Fruit fly (Drosophila melanogaster) whole organism, embryonic: ENCODE measurements around the gene twe.
A peak's percentile ranks its signal among the peaks of the same experiment; 100 is the strongest.

Experiments
- Adf1 ChIP-seq: fragments of 200-800 bp; sonication (Bioruptor generic); IDR thresholded peaks from 2 replicates; pipeline ENCODE4 v1.3.6; 2022; ENCODE audit warnings: missing biosample characterization, missing genetic modification characterization
- Atf-2 ChIP-seq: fragments of 200-800 bp; sonication (Bioruptor generic); optimal IDR thresholded peaks from 2 replicates; lab custom pipeline; 2016; ENCODE audit warnings: missing biosample characterization, missing genetic modification characterization
- CG10462 ChIP-seq: fragments of 200-800 bp; sonication (Bioruptor generic); optimal IDR thresholded peaks from 2 replicates; lab custom pipeline; 2016; ENCODE audit warnings: missing biosample characterization, missing genetic modification characterization
- CG10959 ChIP-seq: fragments of 200-800 bp; sonication (Bioruptor generic); IDR thresholded peaks from 2 replicates; pipeline ENCODE4 v1.3.6; 2022; ENCODE audit warnings: missing biosample characterization, missing genetic modification characterization
- CG11093 ChIP-seq: fragments of 200-800 bp; sonication (Bioruptor generic); IDR thresholded peaks from 3 replicates; pipeline ENCODE4 v1.3.6; 2022; ENCODE audit warnings: missing biosample characterization, missing genetic modification characterization
- CG11560 ChIP-seq: fragments of 200-800 bp; sonication (Bioruptor generic); IDR thresholded peaks from 3 replicates; pipeline ENCODE4 v1.3.6; 2022; ENCODE audit warnings: missing biosample characterization, missing genetic modification characterization
- CG11723 ChIP-seq: fragments of 200-800 bp; sonication (Bioruptor generic); optimal IDR thresholded peaks from 2 replicates; lab custom pipeline; 2017; ENCODE audit warnings: missing biosample characterization, mild to moderate bottlenecking, missing genetic modification characterization
- CG12219 ChIP-seq: fragments of 200-800 bp; sonication (Bioruptor generic); optimal IDR thresholded peaks from 3 replicates; lab custom pipeline; 2018; ENCODE audit warnings: missing biosample characterization, mild to moderate bottlenecking, missing genetic modification characterization
- CG12769 ChIP-seq: fragments of 200-800 bp; sonication (Bioruptor generic); optimal IDR thresholded peaks from 2 replicates; lab custom pipeline; 2019; ENCODE audit warnings: missing biosample characterization, mild to moderate bottlenecking, missing genetic modification characterization, moderate library complexity
- CG12942 ChIP-seq: fragments of 200-800 bp; sonication (Bioruptor generic); optimal IDR thresholded peaks from 3 replicates; lab custom pipeline; 2016; ENCODE audit warnings: missing biosample characterization, missing genetic modification characterization
- CG13296 ChIP-seq: fragments of 200-800 bp; sonication (Bioruptor generic); optimal IDR thresholded peaks from 3 replicates; lab custom pipeline; 2018; ENCODE audit warnings: missing biosample characterization, mild to moderate bottlenecking, missing genetic modification characterization
- CG14965 ChIP-seq: fragments of 200-800 bp; sonication (Bioruptor generic); optimal IDR thresholded peaks from 2 replicates; lab custom pipeline; 2016; ENCODE audit warnings: missing biosample characterization, missing genetic modification characterization, borderline replicate concordance
- CG17359 ChIP-seq: fragments of 200-800 bp; sonication (Bioruptor generic); optimal IDR thresholded peaks from 3 replicates; lab custom pipeline; 2018; ENCODE audit warnings: missing biosample characterization, mild to moderate bottlenecking, missing genetic modification characterization, moderate library complexity
- CG17568 ChIP-seq: fragments of 200-800 bp; sonication (Bioruptor generic); optimal IDR thresholded peaks from 2 replicates; lab custom pipeline; 2018; ENCODE audit warnings: missing biosample characterization, mild to moderate bottlenecking, missing genetic modification characterization, moderate library complexity
- CG30431 ChIP-seq: fragments of 200-800 bp; sonication (Bioruptor generic); optimal IDR thresholded peaks from 2 replicates; lab custom pipeline; 2017; ENCODE audit warnings: missing biosample characterization, missing genetic modification characterization
- CG32767 ChIP-seq: fragments of 200-800 bp; sonication (Bioruptor generic); IDR thresholded peaks from 2 replicates; pipeline ENCODE4 v1.3.6; 2022; ENCODE audit warnings: missing biosample characterization, missing genetic modification characterization
- CG33557 ChIP-seq: fragments of 200-800 bp; sonication (Bioruptor generic); optimal IDR thresholded peaks from 2 replicates; lab custom pipeline; 2019; ENCODE audit warnings: missing biosample characterization, mild to moderate bottlenecking, missing genetic modification characterization, moderate library complexity
- CG42726 ChIP-seq: fragments of 200-800 bp; sonication (Bioruptor generic); IDR thresholded peaks from 2 replicates; pipeline ENCODE4 v1.3.6; 2022; ENCODE audit warnings: missing biosample characterization, missing genetic modification characterization; ENCODE audit not compliant: partially characterized antibody
- CG4707 ChIP-seq: fragments of 200-800 bp; sonication (Bioruptor generic); optimal IDR thresholded peaks from 2 replicates; lab custom pipeline; 2018; ENCODE audit warnings: missing biosample characterization, mild to moderate bottlenecking, missing genetic modification characterization, moderate library complexity
- CG4820 ChIP-seq: fragments of 200-800 bp; sonication (Bioruptor generic); optimal IDR thresholded peaks from 3 replicates; lab custom pipeline; 2016; ENCODE audit warnings: missing biosample characterization, missing genetic modification characterization
- CG4854 ChIP-seq: fragments of 200-800 bp; sonication (Bioruptor generic); optimal IDR thresholded peaks from 2 replicates; lab custom pipeline; 2016; ENCODE audit warnings: missing biosample characterization, missing genetic modification characterization, inconsistent platforms
- CG5245 ChIP-seq: fragments of 200-800 bp; sonication (Bioruptor generic); optimal IDR thresholded peaks from 3 replicates; lab custom pipeline; 2016; ENCODE audit warnings: missing biosample characterization, missing genetic modification characterization
- CG6683 ChIP-seq: fragments of 200-800 bp; sonication (Bioruptor generic); optimal IDR thresholded peaks from 2 replicates; lab custom pipeline; 2017; ENCODE audit warnings: missing biosample characterization, mild to moderate bottlenecking, missing genetic modification characterization, missing genetic modification reagents
- CG7556 ChIP-seq: fragments of 200-800 bp; sonication (Bioruptor generic); optimal IDR thresholded peaks from 2 replicates; lab custom pipeline; 2017; ENCODE audit warnings: missing biosample characterization, mild to moderate bottlenecking, missing genetic modification characterization
- CG8765 ChIP-seq: fragments of 200-800 bp; sonication (Bioruptor generic); IDR thresholded peaks from 2 replicates; pipeline ENCODE4 v1.3.6; 2022; ENCODE audit warnings: missing biosample characterization, missing genetic modification characterization
- Elba2 ChIP-seq: fragments of 200-800 bp; sonication (Bioruptor generic); optimal IDR thresholded peaks from 3 replicates; lab custom pipeline; 2016; ENCODE audit warnings: missing biosample characterization, missing genetic modification characterization
- Gug ChIP-seq: fragments of 200-800 bp; sonication (Bioruptor generic); IDR thresholded peaks from 4 replicates; pipeline ENCODE4 v1.3.6; 2022; ENCODE audit warnings: missing biosample characterization, missing genetic modification characterization
- Hmx ChIP-seq: fragments of 200-800 bp; sonication (Bioruptor generic); optimal IDR thresholded peaks from 2 replicates; lab custom pipeline; 2016; ENCODE audit warnings: missing biosample characterization, missing genetic modification characterization
- NC2α ChIP-seq: fragments of 200-800 bp; sonication (Bioruptor generic); optimal IDR thresholded peaks from 2 replicates; lab custom pipeline; 2016; ENCODE audit warnings: missing biosample characterization, missing genetic modification characterization
- NK7.1 ChIP-seq: fragments of 200-800 bp; sonication (Bioruptor generic); optimal IDR thresholded peaks from 3 replicates; lab custom pipeline; 2016; ENCODE audit warnings: missing biosample characterization, missing genetic modification characterization
- Nf-YC ChIP-seq: fragments of 200-800 bp; optimal IDR thresholded peaks from 3 replicates; lab custom pipeline; 2019; ENCODE audit warnings: missing biosample characterization, mild to moderate bottlenecking, missing genetic modification characterization, moderate library complexity
- Oaz ChIP-seq: fragments of 200-800 bp; sonication (Bioruptor generic); IDR thresholded peaks from 2 replicates; pipeline ENCODE4 v1.3.6; 2022; ENCODE audit warnings: missing biosample characterization, missing genetic modification characterization
- PHDP ChIP-seq: fragments of 200-800 bp; sonication (Bioruptor generic); optimal IDR thresholded peaks from 3 replicates; lab custom pipeline; 2018; ENCODE audit warnings: missing biosample characterization, mild to moderate bottlenecking, missing genetic modification characterization, moderate library complexity
- Sry-δ ChIP-seq: fragments of 200-800 bp; sonication (Bioruptor generic); optimal IDR thresholded peaks from 2 replicates; lab custom pipeline; 2016; ENCODE audit warnings: missing biosample characterization, missing genetic modification characterization
- chif ChIP-seq, 2 experiments: fragments of 200-800 bp; sonication (Bioruptor generic); optimal IDR thresholded peaks; 3 replicates each; lab custom pipeline; 2016; ENCODE audit warnings: missing biosample characterization in 2 of 2, missing genetic modification characterization in 2 of 2
- chinmo ChIP-seq: fragments of 200-800 bp; sonication (Bioruptor generic); IDR thresholded peaks from 4 replicates; pipeline ENCODE4 v1.3.6; 2022; ENCODE audit warnings: missing biosample characterization, missing genetic modification characterization; ENCODE audit not compliant: partially characterized antibody
- ems ChIP-seq: fragments of 200-800 bp; sonication (Bioruptor generic); optimal IDR thresholded peaks from 3 replicates; lab custom pipeline; 2016; ENCODE audit warnings: missing biosample characterization, missing genetic modification characterization
- eve ChIP-seq, 2 experiments: fragments of >200 bp; optimal IDR thresholded peaks; 2 replicates each; lab custom pipeline; 2017; ENCODE audit warnings: missing biosample characterization in 2 of 2, missing genetic modification characterization in 2 of 2
- fd102C ChIP-seq: fragments of 200-800 bp; sonication (Bioruptor generic); optimal IDR thresholded peaks from 2 replicates; lab custom pipeline; 2018; ENCODE audit warnings: missing biosample characterization, mild to moderate bottlenecking, missing genetic modification characterization, moderate library complexity
- fd3F ChIP-seq: fragments of 200-800 bp; sonication (Bioruptor generic); optimal IDR thresholded peaks from 2 replicates; lab custom pipeline; 2018; ENCODE audit warnings: missing biosample characterization, mild to moderate bottlenecking, missing genetic modification characterization, moderate library complexity
- ham ChIP-seq: fragments of 200-800 bp; sonication (Bioruptor generic); IDR thresholded peaks from 2 replicates; pipeline ENCODE4 v1.3.6; 2022; ENCODE audit warnings: missing biosample characterization, missing genetic modification characterization
- jigr1 ChIP-seq: fragments of 200-800 bp; sonication (Bioruptor generic); IDR thresholded peaks from 3 replicates; pipeline ENCODE4 v1.3.6; 2022; ENCODE audit warnings: missing biosample characterization, missing genetic modification characterization
- knrl ChIP-seq: fragments of 200-800 bp; sonication (Bioruptor generic); IDR thresholded peaks from 3 replicates; pipeline ENCODE4 v1.3.6; 2022; ENCODE audit warnings: missing biosample characterization, missing genetic modification characterization; ENCODE audit not compliant: partially characterized antibody
- lov ChIP-seq, 2 experiments: fragments of 200-800 bp in 1 of 2; fragments of >200 bp in 1 of 2; sonication (Bioruptor generic) in 1 of 2; IDR thresholded peaks in 1 of 2; optimal IDR thresholded peaks in 1 of 2; 2 replicates in 1 of 2; 3 replicates in 1 of 2; pipeline versions ENCODE4 v1.3.6 to Lab custom; 2017 to 2022; ENCODE audit warnings: missing biosample characterization in 1 of 2, missing genetic modification characterization in 1 of 2
- ranshi ChIP-seq: fragments of 200-800 bp; sonication (Bioruptor generic); IDR thresholded peaks from 2 replicates; pipeline ENCODE4 v1.3.6; 2022; ENCODE audit warnings: missing biosample characterization, missing genetic modification characterization
- shn ChIP-seq: fragments of 200-800 bp; sonication (Bioruptor generic); optimal IDR thresholded peaks from 3 replicates; lab custom pipeline; 2016; ENCODE audit warnings: missing biosample characterization, missing genetic modification characterization
- slou ChIP-seq: fragments of 200-800 bp; sonication (Bioruptor generic); optimal IDR thresholded peaks from 3 replicates; lab custom pipeline; 2016; ENCODE audit warnings: missing biosample characterization, missing genetic modification characterization
- vfl ChIP-seq: fragments of 200-800 bp; sonication (Bioruptor generic); optimal IDR thresholded peaks from 2 replicates; lab custom pipeline; 2016; ENCODE audit warnings: missing biosample characterization, missing genetic modification characterization
- vvl ChIP-seq: fragments of 200-800 bp; sonication (Bioruptor generic); IDR thresholded peaks from 2 replicates; pipeline ENCODE4 v1.3.6; 2022; ENCODE audit warnings: missing biosample characterization, missing genetic modification characterization

Gene twe

dm6 chr2L:16287602-16288392, 26.1 kb upstream of the twe start, which contains the start of the genes crp and pkaap (continued):
- TF ChIP-seq Gug (GFP tag; lab: Robert Waterston, UW) (peak; percentile 81), CG33557 (GFP tag; lab: Kevin White, UChicago) (peak; percentile 37), CG42726 (GFP tag; lab: Robert Waterston, UW) (no peak), CG8765 (no peak), Oaz (GFP tag; lab: Robert Waterston, UW) (no peak), jigr1 (no peak), ham (GFP tag; lab: Robert Waterston, UW) (no peak), Adf1 (GFP tag; lab: Robert Waterston, UW) (no peak), Hmx (GFP tag; lab: Kevin White, UChicago) (peak; percentile 78), NK7.1 (peak; percentile 65), fd102C (peak; percentile 11), eve (GFP tag; optimal IDR thresholded peaks at IDR 0.05; lab: Kevin White, UChicago) (no peak), CG4820 (GFP tag; lab: Kevin White, UChicago) (peak; percentile 76), CG7556 (GFP tag; lab: Kevin White, UChicago) (peak; percentile 65), vvl (GFP tag; lab: Robert Waterston, UW) (no peak), CG10959 (GFP tag; lab: Robert Waterston, UW) (no peak), PHDP (tag; lab: Kevin White, UChicago) (peak; percentile 67), CG4707 (peak; percentile 23), Sry-δ (GFP tag; lab: Kevin White, UChicago) (peak; percentile 93), ems (GFP tag; lab: Kevin White, UChicago) (peak; percentile 68), CG4854 (GFP tag; lab: Kevin White, UChicago) (peak; percentile 86), fd3F (GFP tag; lab: Kevin White, UChicago) (peak; percentile 45), CG17568 (GFP tag; lab: Kevin White, UChicago) (no peak), chinmo (no peak), CG11560 (tag; lab: Robert Waterston, UW) (no peak), ranshi (GFP tag; lab: Robert Waterston, UW) (no peak), CG10462 (GFP tag; lab: Kevin White, UChicago) (peak; percentile 52), shn (GFP tag; lab: Kevin White, UChicago) (peak; percentile 88), CG32767 (GFP tag; lab: Robert Waterston, UW) (no peak), Atf-2 (GFP tag; lab: Kevin White, UChicago) (peak; percentile 84), Elba2 (GFP tag; lab: Kevin White, UChicago) (peak; percentile 45), CG12942 (peak; percentile 67), lov (optimal IDR thresholded peaks at IDR 0.05; lab: Kevin White, UChicago) (no peak), lov (GFP tag; IDR thresholded peaks at IDR 0.05; lab: Robert Waterston, UW) (no peak), NC2α (GFP tag; lab: Kevin White, UChicago) (peak; percentile 75), CG17359 (tag; lab: Kevin White, UChicago) (peak; percentile 73), CG14965 (peak; percentile 22), CG12769 (tag; lab: Kevin White, UChicago) (no peak), CG13296 (peak; percentile 55), CG11093 (GFP tag; lab: Robert Waterston, UW) (peak; percentile 55; the same call in 2 of the 3 replicates), vfl (peak; percentile 78), CG11723 (GFP tag; lab: Kevin White, UChicago) (peak; percentile 23), slou (GFP tag; lab: Kevin White, UChicago) (peak; percentile 86), CG6683 (GFP tag; lab: Kevin White, UChicago) (peak; percentile 37), CG5245 (GFP tag; lab: Kevin White, UChicago) (peak; percentile 90), CG30431 (GFP tag; lab: Kevin White, UChicago) (peak; percentile 6), Nf-YC (tag; lab: Kevin White, UChicago) (peak; percentile 40), CG12219 (peak; percentile 15), chif (GFP tag; optimal IDR thresholded peaks at IDR 0.05; lab: Kevin White, UChicago) (peak; percentile 73 to 89), knrl (GFP tag; lab: Robert Waterston, UW) (no peak)
